Worm (Caenorhabditis elegans) whole organism, L3 larva: ENCODE measurements around the gene col-179.

Experiments
- aly-2 ChIP-seq: fragments of 150-350 bp; optimal IDR thresholded peaks from 2 replicates; lab custom pipeline; 2014; ENCODE audit warnings: missing biosample characterization, missing genetic modification characterization
- ceh-82 ChIP-seq: fragments of 150-350 bp; optimal IDR thresholded peaks from 2 replicates; lab custom pipeline; 2014; ENCODE audit warnings: missing biosample characterization, missing genetic modification characterization
- egl-5 ChIP-seq: fragments of 150-350 bp; optimal IDR thresholded peaks from 2 replicates; lab custom pipeline; 2017; ENCODE audit warnings: missing biosample characterization, missing genetic modification reagents, missing genetic modification characterization, inconsistent platforms
- elt-2 ChIP-seq: sonication (generic microtip); optimal IDR thresholded peaks from 2 replicates; lab custom pipeline; 2016; ENCODE audit warnings: missing genetic modification reagents, mild to moderate bottlenecking, missing genetic modification characterization, missing compliant biosample characterization
- elt-3 ChIP-seq, 3 experiments: fragments of 150-350 bp in 1 of 3; sonication (generic microtip) in 2 of 3; optimal IDR thresholded peaks; 2 replicates in 2 of 3; 4 replicates in 1 of 3; lab custom pipeline; 2014 to 2017; ENCODE audit warnings: missing biosample characterization in 3 of 3, missing genetic modification characterization in 3 of 3
- eor-1 ChIP-seq, 2 experiments: fragments of 150-350 bp; optimal IDR thresholded peaks; 2 replicates each; lab custom pipeline; 2014 to 2018; ENCODE audit warnings: missing biosample characterization in 2 of 2, missing genetic modification characterization in 2 of 2
- nhr-23 ChIP-seq: fragments of 150-350 bp; optimal IDR thresholded peaks from 2 replicates; lab custom pipeline; 2014; ENCODE audit warnings: missing biosample characterization, missing genetic modification reagents, missing genetic modification characterization
- nhr-25 ChIP-seq: sonication (generic microtip); optimal IDR thresholded peaks from 2 replicates; lab custom pipeline; 2017; ENCODE audit warnings: missing biosample characterization, missing genetic modification characterization
- pqm-1 ChIP-seq: fragments of 150-350 bp; optimal IDR thresholded peaks from 2 replicates; lab custom pipeline; 2017; ENCODE audit warnings: missing biosample characterization, missing genetic modification characterization, inconsistent platforms
- unc-39 ChIP-seq: sonication (generic microtip); optimal IDR thresholded peaks from 4 replicates; lab custom pipeline; 2017; ENCODE audit warnings: missing biosample characterization, missing genetic modification characterization
- zag-1 ChIP-seq: fragments of 150-350 bp; optimal IDR thresholded peaks from 2 replicates; lab custom pipeline; 2014; ENCODE audit warnings: missing biosample characterization, missing genetic modification characterization

col-179 gene

ce11 chrX:11249392-11249791 lies 48.1 kb downstream of the col-179 start:
- TF ChIP-seq unc-39 = no peak
- no peak for TF ChIP-seq eor-1 (tag; optimal IDR thresholded peaks at IDR 0.05; lab: Kevin White, UChicago)
- TF ChIP-seq nhr-23 = peak; percentile 25
- TF ChIP-seq egl-5 (tag; lab: Kevin White, UChicago) = peak; percentile 19
- no peak for TF ChIP-seq nhr-25 (tag; lab: Kevin White, UChicago)

- TF ChIP-seq zag-1 (tag; lab: Kevin White, UChicago) (no peak), elt-3 (tag; optimal IDR thresholded peaks at IDR 0.05; lab: Kevin White, UChicago) (no peak), pqm-1 (tag; lab: Kevin White, UChicago) (peak; percentile 19), aly-2 (no peak), elt-2 (tag; lab: Kevin White, UChicago) (peak; percentile 42)
These were observed 49.7 kb downstream of the col-179 start for ce11 chrX:11250983-11251382.

DNA sequence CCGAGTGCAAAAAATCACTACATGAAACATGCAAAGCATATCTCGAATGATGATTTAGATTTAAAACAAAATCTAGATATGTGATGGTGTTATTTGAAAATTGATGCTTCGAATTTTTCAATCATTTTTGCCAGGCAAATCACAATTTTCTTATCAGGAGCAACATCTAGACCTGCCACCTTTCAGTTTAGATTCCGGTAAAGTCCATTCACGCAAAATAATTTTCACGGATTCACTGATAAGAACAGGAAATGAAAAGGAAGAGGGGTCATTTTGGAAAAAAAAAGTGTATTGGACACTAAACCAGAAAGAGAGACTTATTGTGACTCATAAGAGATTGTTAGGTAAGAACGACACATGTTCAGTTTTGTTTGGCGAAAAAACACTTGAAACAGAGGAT lies 50.7 kb downstream of the col-179 start:
- TF ChIP-seq unc-39 (no peak), ceh-82 (no peak), pqm-1 (tag; lab: Kevin White, UChicago) (peak; percentile 8), elt-2 (tag; lab: Kevin White, UChicago) (peak; percentile 21)
